Fruit fly (Drosophila melanogaster): ENCODE measurements around the gene Ras85D.

- TF ChIP-seq GATAd (GFP tag; optimal IDR thresholded peaks at IDR 0.05) (no peak), Jra (GFP tag; optimal IDR thresholded peaks at IDR 0.05) (no peak)
Observed at dm6 chr3R:9503329-9504088, 9.4 kb downstream of the Ras85D start.

All from whole organism, wandering third instar larva.